Worm (Caenorhabditis elegans) whole organism, L4/young adult: ENCODE data around the gene fbxa-39.

Experiments
- W03F9.2 ChIP-seq: fragments of 150-350 bp; optimal IDR thresholded peaks from 2 replicates; lab custom pipeline; 2014; ENCODE audit warnings: missing biosample characterization, missing genetic modification characterization
- dao-5 ChIP-seq: sonication (generic microtip); optimal IDR thresholded peaks from 2 replicates; lab custom pipeline; 2016; ENCODE audit warnings: missing genotype, missing genetic modification characterization, moderate library complexity, missing compliant biosample characterization
- him-1 ChIP-seq: sonication (generic microtip); optimal IDR thresholded peaks from 2 replicates; lab custom pipeline; 2016; ENCODE audit warnings: missing genotype, missing genetic modification reagents, missing genetic modification characterization, missing compliant biosample characterization

The fbxa-39 gene

DNA sequence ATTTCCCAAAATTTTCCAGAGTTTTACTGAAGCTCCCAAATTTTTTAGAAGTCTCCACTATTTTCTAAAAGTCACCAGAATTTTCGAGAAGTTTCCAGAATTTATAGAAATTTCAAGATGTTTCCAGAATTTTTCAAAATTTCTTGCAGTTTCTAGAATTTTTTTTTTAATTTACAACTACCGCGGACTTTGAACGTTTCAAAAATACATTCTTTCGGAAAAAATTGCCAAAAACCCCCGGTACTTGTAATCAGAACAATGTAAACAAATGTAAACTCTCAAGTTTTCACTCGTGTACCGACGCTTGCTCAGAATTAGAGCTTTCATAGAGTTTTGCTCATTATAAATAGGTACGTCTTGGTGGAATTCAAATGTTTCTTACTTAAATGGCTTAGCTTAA is at the start of gene fbxa-39:
Gene fbxa-39 (plus strand): TSS at position 301 of the 400 bp plus-strand sequence.
- TF ChIP-seq dao-5 (tag; lab: Kevin White, UChicago) (no peak), him-1 (no peak), W03F9.2 (tag; lab: Kevin White, UChicago) (no peak)

DNA sequence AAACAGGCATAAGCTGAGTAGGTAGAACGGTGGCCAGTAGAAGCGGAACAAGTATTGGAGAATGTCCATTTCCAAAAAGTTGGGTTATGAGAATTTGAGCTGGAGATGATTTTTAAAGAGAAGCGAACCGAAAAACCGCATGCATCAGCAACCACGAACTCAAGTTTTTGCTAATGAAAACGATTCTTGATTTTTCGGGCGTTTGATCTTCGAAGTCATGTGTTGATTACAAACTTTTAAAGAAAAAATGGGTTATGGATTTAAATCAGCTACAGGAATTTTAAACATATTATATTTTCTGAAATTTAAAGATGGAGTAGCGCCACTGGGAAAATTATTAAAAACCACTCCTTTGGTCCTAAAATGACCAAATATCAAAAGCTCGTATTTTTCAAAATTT is 48.9 kb upstream of the fbxa-39 start, which contains the start of gene srd-65:
Gene srd-65 (minus strand): TSS at position 101 of the 400 bp plus-strand sequence.
- no peak for TF ChIP-seq W03F9.2 (tag; lab: Kevin White, UChicago)
- no peak for TF ChIP-seq him-1
- TF ChIP-seq dao-5 (tag; lab: Kevin White, UChicago) = no peak

DNA sequence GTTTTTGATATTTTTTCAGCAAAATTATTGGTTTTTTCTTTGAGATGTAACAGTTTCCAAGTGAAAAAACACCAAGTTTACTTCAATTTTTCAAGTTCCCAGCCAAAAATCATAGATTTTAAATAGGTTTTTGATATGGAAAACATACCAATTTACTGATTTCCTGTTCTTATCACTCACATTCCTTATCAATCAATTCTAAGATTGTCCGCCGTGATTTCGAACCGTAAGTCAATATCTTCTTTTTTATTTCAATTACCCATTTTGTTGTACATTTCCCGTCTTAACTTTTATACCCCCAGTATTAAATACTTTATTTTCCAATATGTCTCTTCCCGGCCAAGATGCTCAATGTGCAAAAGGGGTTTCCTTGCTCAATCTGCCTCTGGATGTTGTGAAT is 48.4 kb upstream of the fbxa-39 start, which contains the start of gene fbxa-38:
Gene fbxa-38 (plus strand): TSS at position 195 of the 400 bp plus-strand sequence.
- TF ChIP-seq W03F9.2 (tag; lab: Kevin White, UChicago) = no peak
- TF ChIP-seq him-1 = no peak
- no peak for TF ChIP-seq dao-5 (tag; lab: Kevin White, UChicago)

DNA sequence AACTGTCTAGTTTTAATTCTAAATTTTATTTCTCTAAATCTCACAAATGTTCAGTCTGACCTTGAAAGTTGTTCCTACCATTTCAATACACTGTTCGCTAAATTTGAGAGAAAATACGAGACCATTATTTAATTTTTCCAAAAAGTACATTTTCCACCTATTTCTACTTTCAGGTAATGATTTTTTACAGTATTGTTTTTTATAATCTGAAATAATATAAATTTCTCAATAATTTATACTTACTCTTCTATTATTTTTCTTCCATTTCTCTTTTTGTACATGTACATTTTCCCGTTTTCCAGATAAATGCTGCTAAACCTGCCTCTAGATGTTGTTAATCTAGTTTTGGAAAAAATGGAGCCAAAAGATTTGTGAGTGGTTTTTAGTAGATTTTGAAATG is 45.4 kb upstream of the fbxa-39 start, which contains the start of gene fbxa-62:
Gene fbxa-62 (plus strand): TSS at position 301 of the 400 bp plus-strand sequence.
- TF ChIP-seq him-1 = no peak
- no peak for TF ChIP-seq W03F9.2 (tag; lab: Kevin White, UChicago)
- no peak for TF ChIP-seq dao-5 (tag; lab: Kevin White, UChicago)

DNA sequence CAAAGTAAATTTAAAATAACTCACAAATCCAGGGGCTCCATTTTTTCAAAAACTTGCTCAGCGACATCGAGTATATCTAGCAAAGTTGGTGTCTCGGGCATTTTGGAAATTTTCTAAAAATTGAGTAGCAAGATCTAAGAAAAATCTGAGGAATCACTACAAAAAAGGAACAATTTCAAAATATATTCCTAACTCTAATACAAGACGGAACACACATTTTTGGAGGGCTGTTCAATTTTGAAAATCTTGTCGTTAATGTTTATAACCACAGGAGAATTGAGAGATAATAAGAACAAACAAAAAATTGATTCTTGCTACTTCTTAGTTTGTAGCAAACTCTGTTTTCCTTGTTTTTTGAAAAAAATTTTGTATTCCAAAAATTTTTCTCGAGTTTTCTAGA is 40.5 kb upstream of the fbxa-39 start, which contains the start of gene fbxa-47:
Gene fbxa-47 (minus strand): TSS at position 101 of the 400 bp plus-strand sequence.
- TF ChIP-seq W03F9.2 (tag; lab: Kevin White, UChicago) = no peak
- TF ChIP-seq him-1 = no peak
- TF ChIP-seq dao-5 (tag; lab: Kevin White, UChicago) = no peak

DNA sequence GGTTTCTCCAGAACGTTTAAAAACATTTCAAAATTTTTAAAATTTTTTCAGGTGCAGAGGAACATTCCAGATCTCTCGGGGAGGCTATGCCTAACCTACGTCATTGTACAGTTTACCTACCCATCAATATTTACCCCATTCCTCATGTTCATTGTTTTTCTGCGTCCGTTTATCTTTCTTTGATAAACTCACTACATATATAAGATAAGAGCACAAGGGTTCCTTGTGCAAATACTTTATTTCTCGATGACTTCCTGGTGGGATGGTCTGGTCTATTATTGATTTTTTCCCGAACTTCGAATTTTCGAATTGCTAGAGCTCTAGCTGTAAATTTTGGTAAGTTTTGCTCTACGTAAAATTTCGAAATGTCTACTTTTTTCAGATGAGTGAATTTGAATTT is 39.4 kb upstream of the fbxa-39 start:
- TF ChIP-seq dao-5 (tag; lab: Kevin White, UChicago) = no peak

DNA sequence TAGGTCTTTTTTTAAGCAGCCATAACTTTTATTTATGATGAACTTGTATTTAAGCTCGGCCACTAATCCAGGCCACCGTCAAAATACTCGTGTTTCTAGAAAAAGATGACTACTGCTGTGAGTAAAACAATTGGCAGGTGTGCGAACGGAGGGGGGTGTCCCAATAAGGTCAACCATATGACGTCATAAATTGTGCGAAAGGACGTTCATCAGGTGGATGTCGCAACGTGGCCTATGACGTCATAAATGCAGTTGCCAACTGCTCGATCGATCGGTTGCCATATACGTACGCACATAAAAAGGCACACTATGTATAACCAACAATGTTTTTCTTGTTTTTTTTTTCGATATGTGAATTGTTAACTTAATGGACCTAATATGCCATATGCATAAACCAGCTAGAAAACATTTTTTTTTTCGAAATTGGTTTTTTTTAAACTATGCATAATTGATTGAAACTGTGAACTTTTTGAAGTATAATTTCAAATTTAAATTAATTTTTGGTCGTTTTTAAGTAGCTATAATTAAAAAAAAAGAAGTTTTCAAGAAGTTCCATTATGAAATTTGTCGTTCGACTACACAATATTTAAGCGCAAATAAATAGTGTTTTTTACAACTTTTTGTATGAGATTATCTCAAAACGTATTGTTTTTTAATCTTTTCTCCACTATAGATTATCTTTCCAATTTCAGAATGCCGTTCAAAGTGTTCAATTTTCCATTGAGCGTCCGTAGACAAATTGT is 38.5 kb upstream of the fbxa-39 start, which contains the start of gene C39B5.2:
Gene C39B5.2 (plus strand): TSS at position 693 of the 743 bp plus-strand sequence.
- TF ChIP-seq him-1 (no peak), dao-5 (tag; lab: Kevin White, UChicago) (no peak)

DNA sequence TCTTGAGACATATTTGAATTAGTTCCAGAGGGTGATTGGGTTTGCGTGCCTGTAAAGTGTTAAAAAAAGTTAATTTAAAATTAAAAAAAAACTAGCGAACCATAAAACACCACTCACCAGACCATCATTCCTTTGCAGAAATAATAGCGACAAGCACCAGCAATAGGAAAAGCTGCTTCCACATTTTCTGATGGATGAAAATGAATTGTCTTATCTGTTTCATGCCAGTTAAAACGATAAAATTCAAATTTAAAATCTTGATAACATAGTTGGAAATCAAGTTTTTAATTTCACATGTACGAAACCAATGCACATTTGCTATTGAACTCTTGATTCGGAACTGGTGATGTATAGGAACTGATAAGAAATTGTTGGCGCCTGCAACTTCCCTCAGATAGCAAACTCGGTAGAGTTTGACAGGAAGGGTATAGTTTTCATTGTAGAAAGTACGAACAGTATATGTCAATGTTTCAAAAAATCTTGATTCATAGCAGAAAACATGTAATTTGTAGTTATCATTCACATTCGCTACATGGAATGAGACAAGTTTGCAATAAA is 33.2 kb upstream of the fbxa-39 start, which contains the start of gene C39B5.10:
Gene C39B5.10 (minus strand): TSS at position 51 of the 558 bp plus-strand sequence.
- TF ChIP-seq him-1 = no peak
- no peak for TF ChIP-seq W03F9.2 (tag; lab: Kevin White, UChicago)
- no peak for TF ChIP-seq dao-5 (tag; lab: Kevin White, UChicago)

DNA sequence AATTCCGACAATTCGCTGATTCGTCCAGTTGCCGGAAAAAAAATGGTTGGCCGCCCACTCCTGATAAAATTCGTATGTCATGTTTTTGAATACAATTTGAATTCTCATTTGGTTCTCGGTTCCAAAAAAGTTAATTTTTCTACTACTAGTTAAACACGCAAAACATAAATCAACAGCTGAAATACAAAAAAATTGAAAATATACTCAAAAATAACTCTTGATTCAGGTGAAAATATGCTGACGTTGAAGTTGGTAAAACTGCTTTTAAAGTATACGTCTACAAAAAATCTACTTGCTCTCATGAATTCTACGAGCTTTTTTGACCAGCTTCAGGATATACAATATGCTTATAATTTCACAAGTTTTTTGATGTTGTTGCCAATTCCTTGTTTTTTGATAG is 32.4 kb upstream of the fbxa-39 start, which contains the start of gene srz-56:
Gene srz-56 (plus strand): TSS at position 301 of the 400 bp plus-strand sequence.
- TF ChIP-seq W03F9.2 (tag; lab: Kevin White, UChicago) (no peak), him-1 (no peak), dao-5 (tag; lab: Kevin White, UChicago) (no peak)

DNA sequence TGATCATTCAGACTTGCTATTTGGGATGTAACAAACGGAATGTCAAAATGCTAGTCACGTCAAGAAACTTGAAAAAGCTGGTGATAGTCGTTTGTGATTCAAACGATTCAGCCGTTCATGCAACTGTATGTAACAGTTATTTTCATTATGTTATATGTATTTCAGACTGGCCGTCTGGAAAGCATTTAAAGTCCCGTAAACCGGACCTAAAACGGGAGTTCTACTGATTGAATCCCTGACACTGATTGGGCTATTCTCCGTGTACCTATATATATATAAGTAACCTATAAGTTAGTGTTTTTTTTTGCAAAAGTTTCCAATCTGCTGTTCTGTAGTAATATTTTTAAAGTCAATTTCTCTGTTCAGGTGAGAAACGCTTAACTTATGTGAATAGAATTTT is 29.2 kb upstream of the fbxa-39 start:
- TF ChIP-seq him-1 = no peak
- no peak for TF ChIP-seq W03F9.2 (tag; lab: Kevin White, UChicago)
- no peak for TF ChIP-seq dao-5 (tag; lab: Kevin White, UChicago)

DNA sequence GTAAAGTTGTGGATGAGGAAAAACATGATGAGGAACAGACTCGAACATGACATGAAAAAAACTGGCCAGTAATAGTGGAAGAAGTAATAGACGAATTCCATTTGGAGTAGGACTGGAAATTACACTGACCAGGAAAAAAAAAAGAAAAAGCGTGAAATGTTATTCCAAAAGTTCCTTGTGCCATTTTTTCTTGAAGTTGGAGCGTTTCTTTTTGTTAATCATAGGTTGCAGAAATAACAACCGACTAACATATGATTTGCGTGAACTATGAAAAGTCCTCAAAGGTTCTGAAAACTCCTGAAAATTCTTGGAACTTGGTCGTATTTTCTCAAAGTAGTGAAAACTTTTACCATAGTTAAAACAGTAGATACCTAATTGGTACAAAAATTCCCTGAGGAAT is 27.1 kb upstream of the fbxa-39 start, which contains the start of gene srd-67:
Gene srd-67 (minus strand): TSS at position 101 of the 400 bp plus-strand sequence.
- TF ChIP-seq him-1 = no peak
- no peak for TF ChIP-seq dao-5 (tag; lab: Kevin White, UChicago)
- no peak for TF ChIP-seq W03F9.2 (tag; lab: Kevin White, UChicago)

DNA sequence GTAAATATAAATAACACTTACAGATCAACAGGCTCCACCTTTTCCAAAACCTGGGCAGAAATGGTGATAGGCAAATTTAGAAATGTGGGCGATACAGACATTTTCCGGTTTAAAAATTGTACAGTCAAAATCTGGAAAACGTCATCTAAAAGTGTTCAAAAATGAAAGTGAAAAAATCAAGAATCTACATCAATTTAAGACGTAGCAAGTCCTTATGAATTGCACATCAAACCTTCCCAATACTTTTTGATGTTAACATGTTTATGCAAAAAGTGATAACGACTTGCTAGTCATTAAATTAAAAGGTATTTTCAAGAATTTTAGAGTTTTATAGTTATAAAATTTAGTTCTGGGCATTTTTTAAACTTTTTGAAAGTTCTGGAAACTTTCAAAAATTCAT is 21.5 kb upstream of the fbxa-39 start, which contains the start of gene fbxa-7:
Gene fbxa-7 (minus strand): TSS at position 101 of the 400 bp plus-strand sequence.
- TF ChIP-seq him-1 (no peak), W03F9.2 (tag; lab: Kevin White, UChicago) (no peak), dao-5 (tag; lab: Kevin White, UChicago) (no peak)

DNA sequence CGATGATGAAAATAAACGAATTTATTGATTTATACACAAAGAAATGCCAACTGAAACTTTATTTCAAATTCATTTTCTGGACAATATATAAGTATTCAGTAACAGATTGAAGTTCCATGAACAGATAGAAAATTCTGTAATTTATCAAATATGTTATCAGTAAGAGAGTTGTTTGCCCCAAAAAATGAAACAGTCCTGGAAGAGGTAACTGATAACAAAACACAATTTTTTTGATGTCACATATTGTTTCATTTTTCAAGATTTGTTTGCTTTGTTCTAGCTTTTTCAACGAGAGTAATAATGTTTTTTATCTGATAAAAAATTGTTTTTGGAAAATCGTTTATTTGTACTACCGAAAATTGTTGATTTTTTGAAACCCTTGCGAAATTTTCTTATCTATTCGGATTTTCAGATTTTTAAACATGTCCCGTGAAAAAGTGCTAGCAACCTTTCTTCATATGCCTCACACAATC is 19.8 kb upstream of the fbxa-39 start, which contains the start of gene fbxa-73:
Gene fbxa-73 (plus strand): TSS at position 423 of the 473 bp plus-strand sequence.
- no peak for TF ChIP-seq dao-5 (tag; lab: Kevin White, UChicago)
- no peak for TF ChIP-seq W03F9.2 (tag; lab: Kevin White, UChicago)
- no peak for TF ChIP-seq him-1

DNA sequence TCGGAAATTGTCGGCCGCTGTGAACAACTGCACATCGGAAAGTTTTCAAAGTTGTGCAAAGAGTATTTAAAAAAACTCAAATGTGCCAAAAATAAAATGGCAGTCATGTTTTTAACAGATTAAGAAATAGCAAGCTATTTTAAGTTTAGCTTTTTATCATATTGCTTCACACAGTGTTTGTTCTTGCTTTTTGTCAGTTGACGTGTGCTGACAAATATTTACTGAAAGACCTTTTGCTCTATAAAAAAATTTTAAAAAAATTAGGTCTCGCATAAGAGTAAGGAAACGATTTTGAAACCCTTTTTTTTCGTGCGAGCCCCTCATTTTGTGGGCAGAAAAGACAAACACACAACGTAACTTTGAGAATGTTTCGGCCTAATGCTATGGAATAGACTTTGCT is 17.3 kb upstream of the fbxa-39 start, which contains the start of gene fbxa-71:
Gene fbxa-71 (plus strand): TSS at position 301 of the 400 bp plus-strand sequence.
- no peak for TF ChIP-seq him-1
- no peak for TF ChIP-seq dao-5 (tag; lab: Kevin White, UChicago)
- no peak for TF ChIP-seq W03F9.2 (tag; lab: Kevin White, UChicago)
